Worm (Caenorhabditis elegans): ENCODE measurements around the gene snb-6.

- TF ChIP-seq Y22D7AL.16 (tag; optimal IDR thresholded peaks at IDR 0.05) (no peak), fax-1 (tag; optimal IDR thresholded peaks at IDR 0.05) (no peak), hlh-30 (tag; optimal IDR thresholded peaks at IDR 0.05; ENCODE audit: insufficient read depth) (no peak), madf-2 (tag; optimal IDR thresholded peaks at IDR 0.05) (no peak), ceh-22 (tag; optimal IDR thresholded peaks at IDR 0.05) (no peak), pqm-1 (tag; optimal IDR thresholded peaks at IDR 0.05) (no peak), ceh-9 (tag; optimal IDR thresholded peaks at IDR 0.05) (no peak), ama-1 (optimal IDR thresholded peaks at IDR 0.05) (no peak), ceh-6 (GFP tag; optimal IDR thresholded peaks at IDR 0.05) (no peak), elt-2 (tag; optimal IDR thresholded peaks at IDR 0.05) (no peak)
Observed at ce11 chrII:8895398-8895797, 35.9 kb upstream of the snb-6 start.
